Worm (Caenorhabditis elegans) whole organism, early embryonic: ENCODE measurements around the gene cyp-33C5.

Experiments
- B0310.2 ChIP-seq: sonication (generic microtip); optimal IDR thresholded peaks from 2 replicates; lab custom pipeline; 2016; ENCODE audit warnings: mild to moderate bottlenecking, missing genetic modification characterization, missing compliant biosample characterization
- F13C5.2 ChIP-seq: sonication (generic microtip); optimal IDR thresholded peaks from 2 replicates; lab custom pipeline; 2017; ENCODE audit warnings: mild to moderate bottlenecking, missing genetic modification characterization, inconsistent platforms, missing compliant biosample characterization
- ama-1 ChIP-seq: fragments of 150-350 bp; optimal IDR thresholded peaks from 2 replicates; lab custom pipeline; 2014
- ceh-13 ChIP-seq: fragments of 200-800 bp; sonication (Bioruptor generic); optimal IDR thresholded peaks from 2 replicates; lab custom pipeline; 2018; ENCODE audit warnings: mild to moderate bottlenecking, missing genetic modification characterization, missing compliant biosample characterization
- hmbx-1 ChIP-seq: sonication (generic microtip); optimal IDR thresholded peaks from 2 replicates; lab custom pipeline; 2016; ENCODE audit warnings: mild to moderate bottlenecking, missing genetic modification characterization, missing compliant biosample characterization
- hmg-4 ChIP-seq: fragments of 200-800 bp; sonication (Bioruptor generic); optimal IDR thresholded peaks from 2 replicates; lab custom pipeline; 2018; ENCODE audit warnings: mild to moderate bottlenecking, missing genetic modification characterization, missing compliant biosample characterization
- hnd-1 ChIP-seq: sonication (generic microtip); optimal IDR thresholded peaks from 2 replicates; lab custom pipeline; 2016; ENCODE audit warnings: missing genetic modification characterization, missing compliant biosample characterization
- scrt-1 ChIP-seq: fragments of 200-800 bp; sonication (Bioruptor generic); IDR thresholded peaks from 2 replicates; pipeline ENCODE4 v1.3.6; 2022; ENCODE audit warnings: missing genetic modification characterization, missing compliant biosample characterization
- sea-1 ChIP-seq: fragments of 200-800 bp; sonication (Bioruptor generic); conservative IDR thresholded peaks from 2 replicates; pipeline ENCODE4 v1.3.6; 2022; ENCODE audit warnings: missing genetic modification characterization, missing compliant biosample characterization
- tra-4 ChIP-seq: sonication (generic microtip); optimal IDR thresholded peaks from 2 replicates; lab custom pipeline; 2017; ENCODE audit warnings: missing genetic modification characterization, missing compliant biosample characterization

DNA sequence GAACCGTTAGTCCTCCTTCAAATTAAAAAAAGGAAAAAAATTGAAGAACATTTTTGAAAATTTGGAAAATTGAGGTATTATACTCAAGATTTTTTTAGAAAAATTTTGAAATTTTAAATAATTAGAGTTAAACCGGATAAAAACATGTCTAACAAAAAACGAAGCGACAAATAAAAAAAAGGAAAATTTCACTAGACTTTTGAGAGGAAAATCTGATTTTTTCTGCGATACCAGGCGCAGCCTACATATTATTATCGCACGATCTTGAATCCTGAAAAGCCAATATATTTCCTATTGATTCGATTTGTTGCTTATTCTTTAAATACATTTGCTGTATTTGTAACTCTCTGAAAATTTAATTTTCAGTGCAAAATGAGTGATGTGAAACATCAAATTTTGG lies 29.5 kb upstream of the cyp-33C5 start, which contains the start of gene nstp-8:
- TF ChIP-seq ama-1 (no peak), B0310.2 (no peak), hmg-4 (no peak), hmbx-1 (tag; lab: Kevin White, UChicago) (no peak), hnd-1 (tag; lab: Kevin White, UChicago) (no peak), sea-1 (no peak), ceh-13 (GFP tag; lab: Kevin White, UChicago) (no peak), scrt-1 (GFP tag; lab: Robert Waterston, UW) (no peak), tra-4 (tag; lab: Kevin White, UChicago) (no peak), F13C5.2 (tag; lab: Kevin White, UChicago) (no peak)
